Worm (Caenorhabditis elegans) whole organism, young adult: ENCODE data around the gene T01B10.5.

Experiments used
- ceh-58 ChIP-seq: fragments of 200-800 bp; sonication (Bioruptor generic); IDR thresholded peaks from 2 replicates; pipeline ENCODE4 v1.3.6; 2022; ENCODE audit warnings: missing genetic modification characterization, missing compliant biosample characterization
- hmg-1.2 ChIP-seq: fragments of 200-800 bp; sonication (Bioruptor generic); IDR thresholded peaks from 2 replicates; pipeline ENCODE4 v1.3.6; 2022; ENCODE audit warnings: missing genetic modification reagents, missing genetic modification characterization, missing compliant biosample characterization
- lsy-27 ChIP-seq: sonication (generic microtip); optimal IDR thresholded peaks from 2 replicates; lab custom pipeline; 2017; ENCODE audit warnings: missing genetic modification characterization, mild to moderate bottlenecking, missing compliant biosample characterization, antibody characterized with exemption, missing genotype, borderline replicate concordance; ENCODE audit not compliant: insufficient read depth
- snpc-3.4 ChIP-seq: sonication (generic microtip); optimal IDR thresholded peaks from 2 replicates; lab custom pipeline; 2017; ENCODE audit warnings: missing genetic modification characterization, mild to moderate bottlenecking, missing compliant biosample characterization, antibody characterized with exemption, moderate library complexity, missing genotype, missing genetic modification reagents

DNA sequence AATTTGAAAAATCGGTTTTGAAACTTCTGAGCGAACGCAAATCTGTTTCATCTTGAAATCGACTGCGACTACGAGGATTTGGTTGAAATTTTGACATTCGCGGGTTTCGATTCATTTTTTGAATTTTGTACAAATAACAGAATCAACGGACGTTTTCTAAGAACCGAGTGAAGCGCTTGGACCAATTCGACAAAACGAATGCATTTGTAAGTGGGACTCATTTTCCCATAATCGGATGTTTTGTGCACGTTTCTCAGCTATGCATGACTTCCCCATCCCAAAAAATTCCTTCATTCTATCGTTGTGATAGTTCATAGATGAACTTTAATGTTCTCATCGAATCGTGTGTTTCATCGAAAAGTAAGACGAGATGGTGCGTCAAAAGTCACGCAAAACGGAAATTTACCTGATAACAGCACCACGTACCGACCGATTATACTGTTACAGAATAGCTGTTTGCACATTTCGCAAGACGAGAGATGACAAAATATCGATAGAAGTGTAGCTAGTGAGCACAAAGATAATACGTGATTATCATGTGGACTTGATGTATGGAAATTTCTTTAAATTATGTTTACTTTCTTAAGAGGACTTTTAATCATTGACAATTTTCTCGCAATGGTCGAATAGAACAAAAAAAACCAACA, 24.9 kb upstream of the T01B10.5 start, which contains the start of gene mec-10:
- TF ChIP-seq lsy-27 (tag; lab: Kevin White, UChicago) (no peak), ceh-58 (GFP tag; lab: Robert Waterston, UW) (no peak), snpc-3.4 (tag; lab: Kevin White, UChicago) (no peak), hmg-1.2 (GFP tag; lab: Robert Waterston, UW) (no peak)
